Fruit fly (Drosophila melanogaster): Measurements from ENCODE around the gene CG3061.

Gene CG3061

DNA sequence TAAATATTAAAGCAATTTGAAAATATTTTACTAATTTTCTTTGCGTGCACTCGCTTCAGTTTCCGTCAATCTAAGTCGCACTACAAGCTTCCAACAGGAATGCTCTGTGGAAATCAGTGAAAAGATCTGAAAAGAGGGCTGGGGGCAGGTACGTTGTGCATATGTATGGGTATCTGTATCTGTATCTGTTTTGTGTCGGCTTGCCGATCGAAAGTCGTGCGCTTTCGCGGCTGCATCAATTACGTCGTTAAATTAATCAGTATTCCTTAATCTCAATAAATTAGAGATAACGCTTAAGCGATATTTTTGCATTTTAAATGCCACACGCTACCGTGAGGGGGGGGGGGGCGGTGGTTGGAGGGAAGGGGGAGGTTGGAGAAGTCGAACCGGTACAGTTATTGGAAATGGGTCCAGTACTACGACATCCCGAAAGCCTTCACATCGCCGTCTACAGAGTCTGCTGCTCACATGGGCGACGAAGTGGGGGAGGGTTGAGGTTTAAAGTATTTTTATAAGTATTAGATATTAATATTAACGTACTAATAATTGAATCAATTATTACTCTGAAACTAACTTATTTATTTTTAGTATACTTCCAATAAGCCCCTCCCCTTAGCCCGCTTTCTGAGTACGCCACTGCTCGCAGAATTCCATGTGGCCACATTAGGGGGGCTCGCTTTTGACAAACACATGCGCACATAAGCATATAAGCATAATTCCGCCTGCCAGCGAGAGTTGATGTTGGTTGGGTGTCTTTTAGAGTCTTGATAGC, 21.1 kb downstream of the CG3061 start (continued):
- TF ChIP-seq ham (GFP tag; IDR thresholded peaks at IDR 0.05) (peak; percentile 94), odd (GFP tag; optimal IDR thresholded peaks at IDR 0.05) (peak; percentile 94), psq (GFP tag; optimal IDR thresholded peaks at IDR 0.05) (peak; percentile 86), fru (optimal IDR thresholded peaks at IDR 0.05) (no peak), Rfx (GFP tag; IDR thresholded peaks at IDR 0.05) (peak; percentile 99), D19A (tag; optimal IDR thresholded peaks at IDR 0.05) (peak; percentile 91), CG6272 (GFP tag; IDR thresholded peaks at IDR 0.05) (peak; percentile 96), CG14710 (tag; optimal IDR thresholded peaks at IDR 0.05) (peak; percentile 81), sima (GFP tag; optimal IDR thresholded peaks at IDR 0.05) (peak; percentile 34), NC2β (GFP tag; optimal IDR thresholded peaks at IDR 0.05) (peak; percentile 45), ind (GFP tag; optimal IDR thresholded peaks at IDR 0.05) (peak; percentile 97), CG8290 (GFP tag; optimal IDR thresholded peaks at IDR 0.05) (peak; percentile 74), CG8290 (tag; optimal IDR thresholded peaks at IDR 0.05) (peak in 1 of 2 experiments; percentile 97), CG31388 (GFP tag; optimal IDR thresholded peaks at IDR 0.05) (peak; percentile 84), CG17568 (GFP tag; optimal IDR thresholded peaks at IDR 0.05) (peak; percentile 95), CG12744 (GFP tag; optimal IDR thresholded peaks at IDR 0.05) (peak; percentile 81), Lpt (GFP tag; optimal IDR thresholded peaks at IDR 0.05) (no peak), CG7786 (GFP tag; optimal IDR thresholded peaks at IDR 0.05) (peak; percentile 79), CG1602 (GFP tag; optimal IDR thresholded peaks at IDR 0.05) (peak; percentile 93), otp (GFP tag; IDR thresholded peaks at IDR 0.05) (peak; percentile 97), da (GFP tag; optimal IDR thresholded peaks at IDR 0.05) (no peak), CoRest (tag; optimal IDR thresholded peaks at IDR 0.05) (peak; percentile 97), p53 (GFP tag; optimal IDR thresholded peaks at IDR 0.05) (no peak), CG11093 (GFP tag; IDR thresholded peaks at IDR 0.05) (peak; percentile 97), crol (GFP tag; IDR thresholded peaks at IDR 0.05) (peak; percentile 78), Nf-YC (tag; optimal IDR thresholded peaks at IDR 0.05) (peak; percentile 75), Camta (GFP tag; optimal IDR thresholded peaks at IDR 0.05) (peak; percentile 58), dm (GFP tag; optimal IDR thresholded peaks at IDR 0.05) (peak; percentile 74), lov (optimal IDR thresholded peaks at IDR 0.05) (no peak), lov (GFP tag; IDR thresholded peaks at IDR 0.05) (peak; percentile 91), Lim3 (GFP tag; IDR thresholded peaks at IDR 0.05) (peak; percentile 93), CG1603 (tag; optimal IDR thresholded peaks at IDR 0.05) (peak; percentile 93), pnt (GFP tag; optimal IDR thresholded peaks at IDR 0.05) (peak; percentile 47), br (optimal IDR thresholded peaks at IDR 0.05) (no peak), Neu2 (GFP tag; optimal IDR thresholded peaks at IDR 0.05; ENCODE audit: borderline replicate concordance) (no peak), CG9215 (GFP tag; IDR thresholded peaks at IDR 0.05) (peak; percentile 97), Eip74EF (GFP tag; optimal IDR thresholded peaks at IDR 0.05) (peak in 1 of 2 experiments; percentile 96), cato (GFP tag; optimal IDR thresholded peaks at IDR 0.05; ENCODE audit: borderline replicate concordance) (peak; percentile 89), Doc3 (GFP tag; IDR thresholded peaks at IDR 0.05; ENCODE audit: partially characterized antibody) (no peak), CG14050 (GFP tag; IDR thresholded peaks at IDR 0.05) (peak; percentile 97), Fer3 (tag; optimal IDR thresholded peaks at IDR 0.05) (peak; percentile 98), Hr78 (GFP tag; optimal IDR thresholded peaks at IDR 0.05) (peak in 1 of 2 experiments; percentile 63), CG17612 (GFP tag; IDR thresholded peaks at IDR 0.05) (peak; percentile 98), Sox100B (GFP tag; optimal IDR thresholded peaks at IDR 0.05) (peak; percentile 93), CG13424 (tag; optimal IDR thresholded peaks at IDR 0.05) (peak; percentile 97), Tbp (GFP tag; optimal IDR thresholded peaks at IDR 0.05) (no peak), Spps (tag; optimal IDR thresholded peaks at IDR 0.05) (peak; percentile 55), Fer1 (GFP tag; optimal IDR thresholded peaks at IDR 0.05) (peak; percentile 98), Bdp1 (GFP tag; optimal IDR thresholded peaks at IDR 0.05) (peak; percentile 68), Elba2 (GFP tag; optimal IDR thresholded peaks at IDR 0.05) (no peak), exex (tag; optimal IDR thresholded peaks at IDR 0.05) (peak; percentile 86)
